Fruit fly (Drosophila melanogaster): ENCODE measurements around the gene CG5280.

Gene CG5280

DNA sequence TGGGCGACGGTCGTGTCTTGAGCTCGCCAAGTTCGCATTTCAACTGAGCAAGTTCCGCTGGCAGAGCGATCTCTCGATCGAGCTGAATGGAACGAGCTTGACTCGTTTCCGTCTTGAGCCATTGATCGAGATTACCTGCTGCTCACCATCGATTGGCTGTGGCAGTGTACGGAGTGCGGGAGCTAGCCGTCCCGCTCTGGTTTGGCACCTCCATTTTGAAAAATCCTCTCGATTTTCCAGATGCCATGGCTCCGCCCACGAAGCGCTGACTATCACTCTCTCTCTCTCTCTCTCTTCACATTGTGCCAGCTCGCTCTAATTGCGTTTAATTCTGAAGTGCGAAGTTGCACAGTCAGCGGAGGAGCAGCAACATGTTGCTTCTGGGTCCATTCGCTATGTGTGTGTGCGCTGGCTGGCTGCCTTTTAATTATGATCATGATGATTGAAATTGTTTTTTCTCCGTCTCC, 29.2 kb upstream of the CG5280 start, which contains the start of gene Doc2:
Gene Doc2, minus strand, starts transcription at position 51 of the 467 bp plus-strand sequence.
- no peak for TF ChIP-seq CG17801 (GFP tag; optimal IDR thresholded peaks at IDR 0.05; ENCODE audit: partially characterized antibody)

DNA sequence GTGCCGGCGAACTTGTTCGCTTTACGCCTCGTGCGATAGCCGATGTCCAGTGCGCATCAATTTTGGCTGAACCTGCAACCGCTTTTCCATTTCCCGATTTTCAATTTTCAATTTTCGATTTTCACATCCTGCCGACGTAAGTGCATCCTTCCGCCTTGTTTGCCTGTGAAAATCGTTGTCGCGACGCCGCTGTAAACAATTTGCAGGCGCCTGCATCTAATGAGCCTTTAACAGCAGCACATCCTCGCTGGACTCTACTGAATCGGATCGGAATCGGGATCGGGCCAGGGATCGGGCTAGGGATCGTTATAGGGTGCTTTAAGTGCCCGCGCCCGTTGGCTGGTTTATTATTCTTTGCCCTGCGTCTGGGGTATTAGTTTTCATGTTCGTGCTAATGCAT, 27.4 kb upstream of the CG5280 start:
- TF ChIP-seq CG17801 (GFP tag; optimal IDR thresholded peaks at IDR 0.05; ENCODE audit: partially characterized antibody): no peak

DNA sequence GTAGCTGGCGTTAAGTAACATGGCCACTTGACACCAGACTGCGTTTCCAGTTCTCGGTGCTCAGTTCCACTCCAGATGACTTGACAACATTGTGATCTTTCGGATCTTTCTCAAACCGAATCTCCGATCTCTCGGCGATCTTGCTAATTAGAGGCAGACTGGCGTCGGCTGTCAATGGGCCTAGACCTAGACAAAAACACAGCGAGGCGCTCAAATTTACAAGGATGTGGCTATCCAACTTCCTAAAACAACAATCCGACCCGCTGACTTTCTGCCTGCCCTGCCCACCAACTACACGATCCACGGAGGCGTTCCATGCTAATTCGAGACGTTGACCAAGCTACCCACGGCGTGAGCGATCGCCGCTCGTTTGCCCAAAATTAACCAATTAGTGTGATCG, 23.7 kb upstream of the CG5280 start:
- no peak for TF ChIP-seq CG17801 (GFP tag; optimal IDR thresholded peaks at IDR 0.05; ENCODE audit: partially characterized antibody)

DNA sequence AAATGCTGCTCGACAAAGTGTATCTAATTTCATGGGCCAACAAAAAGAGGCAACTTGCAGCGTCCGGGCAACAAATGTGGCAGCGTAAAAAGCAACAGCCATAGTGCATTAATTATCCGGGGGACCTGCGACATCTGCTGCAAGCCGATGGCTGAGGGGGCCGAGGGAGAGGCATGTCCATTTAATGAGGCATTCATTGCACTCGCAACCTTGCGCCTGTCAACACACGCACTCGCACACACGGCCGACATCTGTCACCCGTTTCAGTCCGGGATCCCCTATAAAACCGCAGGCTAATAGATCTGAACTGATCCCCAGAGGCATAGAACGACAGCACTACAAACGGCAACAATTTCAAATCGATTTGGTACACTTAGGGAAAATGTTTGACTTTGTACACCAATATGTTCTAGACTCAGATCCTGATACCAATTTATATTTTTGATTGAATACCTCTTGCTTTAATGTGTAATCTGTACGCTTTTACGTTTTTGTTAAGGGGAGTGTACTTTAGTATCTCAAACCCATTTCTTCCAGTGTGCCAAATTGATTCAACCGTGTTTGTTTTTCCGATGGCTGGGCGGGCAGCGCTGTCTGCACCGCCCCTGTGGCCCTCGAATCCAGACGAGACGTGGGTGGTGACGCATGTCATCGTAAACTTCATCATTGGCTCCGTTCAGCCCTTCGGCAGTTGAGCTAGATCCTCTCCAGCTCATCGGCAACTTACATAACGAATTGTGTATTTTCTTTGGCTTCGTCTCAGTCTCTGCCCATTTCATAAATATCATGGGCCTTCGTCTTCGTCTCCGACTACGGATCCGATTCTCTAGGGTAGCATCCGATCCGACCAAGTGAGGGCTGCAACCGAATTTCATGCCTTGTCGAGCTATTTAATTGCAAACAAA, 21.7 kb upstream of the CG5280 start:
- TF ChIP-seq CG17801 (GFP tag; optimal IDR thresholded peaks at IDR 0.05; ENCODE audit: partially characterized antibody): no peak

DNA sequence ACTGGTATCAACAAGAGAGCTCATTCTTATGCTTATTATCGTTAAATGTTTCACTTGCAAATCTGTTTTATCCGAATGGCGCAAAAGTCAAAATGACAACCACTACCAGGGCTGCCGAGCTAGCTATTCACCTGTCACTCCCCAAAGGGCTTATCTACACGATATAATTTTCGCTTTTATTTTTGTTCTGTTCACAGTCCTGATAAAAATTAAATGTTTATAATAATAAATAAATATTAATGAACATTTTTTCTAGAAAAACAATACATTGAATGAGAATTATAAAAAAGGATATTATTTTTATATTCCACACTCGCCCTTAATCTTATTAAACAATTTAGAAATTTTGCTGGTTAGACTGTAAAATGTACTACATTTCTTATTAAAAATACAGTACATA, 19.7 kb upstream of the CG5280 start, which contains the start of gene CG5194:
Gene CG5194, minus strand, starts transcription at position 101 of the 400 bp plus-strand sequence.
- TF ChIP-seq CG17801 (GFP tag; optimal IDR thresholded peaks at IDR 0.05; ENCODE audit: partially characterized antibody): no peak

DNA sequence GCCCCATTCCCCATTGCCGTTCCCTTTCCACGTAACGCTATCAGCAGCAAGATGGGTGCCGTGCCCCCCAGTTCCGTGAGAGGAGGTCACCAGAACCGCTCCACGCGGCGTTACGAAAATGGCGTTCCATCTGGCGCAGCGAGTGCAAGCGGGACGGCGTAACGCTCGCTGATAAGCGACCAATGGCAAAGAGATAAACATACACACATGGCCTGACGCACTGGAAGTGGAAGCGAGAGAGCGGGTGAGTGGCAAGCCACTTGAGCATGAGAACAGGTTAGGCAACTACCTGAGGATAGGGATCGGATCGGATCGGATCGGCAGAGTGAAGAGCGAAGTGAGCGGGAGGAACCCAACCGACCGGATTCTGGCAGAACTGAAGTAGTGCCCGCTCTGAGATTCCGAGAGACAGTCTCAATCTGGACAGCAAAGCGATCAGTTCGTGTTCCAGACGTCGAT, 14.8 kb upstream of the CG5280 start, which contains the start of gene Doc3:
Gene Doc3, plus strand, starts transcription at position 409 of the 459 bp plus-strand sequence.
- no peak for TF ChIP-seq CG17801 (GFP tag; optimal IDR thresholded peaks at IDR 0.05; ENCODE audit: partially characterized antibody)

DNA sequence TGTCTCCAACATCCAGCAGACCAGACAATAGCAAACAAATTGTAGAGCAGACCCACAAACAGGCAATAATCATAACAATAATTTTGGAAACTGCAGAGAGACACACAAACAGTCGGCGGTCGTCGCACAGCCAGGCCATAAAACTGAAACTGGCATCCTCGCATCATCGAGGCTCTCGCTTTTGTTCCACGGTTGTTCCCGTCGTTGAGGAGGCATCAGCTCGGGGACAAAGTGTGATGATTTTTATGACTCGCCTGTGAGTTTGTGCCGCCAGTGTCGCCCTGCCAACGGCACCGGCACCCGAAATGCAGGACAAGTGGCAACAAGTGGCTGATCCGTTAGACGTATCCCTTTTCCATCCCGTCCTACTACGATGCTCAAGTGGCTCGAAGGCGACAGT, 13.3 kb upstream of the CG5280 start:
- TF ChIP-seq CG17801 (GFP tag; optimal IDR thresholded peaks at IDR 0.05; ENCODE audit: partially characterized antibody): no peak

DNA sequence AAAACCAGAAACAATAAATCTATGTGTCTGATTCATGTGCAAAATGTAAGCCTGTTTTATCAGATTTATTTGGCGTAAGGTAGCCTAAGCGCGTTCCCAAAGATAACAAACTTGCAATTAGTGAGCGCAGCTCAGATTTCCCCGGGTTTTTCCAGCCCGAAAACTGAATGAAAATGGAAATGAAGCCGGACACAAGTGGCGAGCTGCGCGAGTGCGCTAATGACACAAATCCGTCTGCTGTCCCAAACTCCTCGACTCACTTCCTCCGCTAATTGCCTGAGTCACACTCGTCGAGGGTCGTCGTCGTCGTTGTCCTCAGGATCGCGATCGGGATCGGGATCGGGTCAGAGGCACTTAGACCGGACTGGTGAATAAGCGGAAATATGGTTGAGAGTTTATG, 12.5 kb upstream of the CG5280 start:
- no peak for TF ChIP-seq CG17801 (GFP tag; optimal IDR thresholded peaks at IDR 0.05; ENCODE audit: partially characterized antibody)

DNA sequence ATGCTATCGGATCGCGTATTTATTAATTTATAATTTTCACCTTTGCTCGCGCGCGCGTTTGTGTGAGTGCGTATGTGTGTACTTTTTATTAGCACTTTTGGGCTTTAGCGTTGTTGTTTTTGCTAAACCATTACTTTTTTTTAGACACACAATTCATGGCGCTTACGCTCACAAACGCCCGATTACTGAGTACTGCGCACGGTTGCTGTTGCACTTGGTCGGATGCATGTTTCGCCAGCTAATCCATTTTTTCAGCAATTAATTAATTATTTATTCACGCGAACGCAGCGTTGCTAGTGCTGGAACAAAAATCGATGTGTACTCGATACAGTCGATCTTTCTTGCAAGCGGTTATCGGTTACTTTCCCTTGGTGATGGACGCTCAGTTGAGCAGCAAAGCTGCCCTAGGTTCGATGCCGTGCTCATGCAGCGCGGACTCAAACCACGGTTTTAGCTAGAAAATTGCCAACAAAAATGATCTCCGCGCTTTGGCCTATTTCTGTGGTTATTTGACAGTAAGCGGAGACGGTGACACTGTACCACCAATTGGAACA, 7.7 kb upstream of the CG5280 start, which contains the start of the genes smg and CG5087:
Gene smg, minus strand, starts transcription at position 304 of the 554 bp plus-strand sequence.
Gene CG5087, plus strand, starts transcription at position 499 of the 554 bp plus-strand sequence.
- peak; percentile 43 for TF ChIP-seq CG17801 (GFP tag; optimal IDR thresholded peaks at IDR 0.05; ENCODE audit: partially characterized antibody)

DNA sequence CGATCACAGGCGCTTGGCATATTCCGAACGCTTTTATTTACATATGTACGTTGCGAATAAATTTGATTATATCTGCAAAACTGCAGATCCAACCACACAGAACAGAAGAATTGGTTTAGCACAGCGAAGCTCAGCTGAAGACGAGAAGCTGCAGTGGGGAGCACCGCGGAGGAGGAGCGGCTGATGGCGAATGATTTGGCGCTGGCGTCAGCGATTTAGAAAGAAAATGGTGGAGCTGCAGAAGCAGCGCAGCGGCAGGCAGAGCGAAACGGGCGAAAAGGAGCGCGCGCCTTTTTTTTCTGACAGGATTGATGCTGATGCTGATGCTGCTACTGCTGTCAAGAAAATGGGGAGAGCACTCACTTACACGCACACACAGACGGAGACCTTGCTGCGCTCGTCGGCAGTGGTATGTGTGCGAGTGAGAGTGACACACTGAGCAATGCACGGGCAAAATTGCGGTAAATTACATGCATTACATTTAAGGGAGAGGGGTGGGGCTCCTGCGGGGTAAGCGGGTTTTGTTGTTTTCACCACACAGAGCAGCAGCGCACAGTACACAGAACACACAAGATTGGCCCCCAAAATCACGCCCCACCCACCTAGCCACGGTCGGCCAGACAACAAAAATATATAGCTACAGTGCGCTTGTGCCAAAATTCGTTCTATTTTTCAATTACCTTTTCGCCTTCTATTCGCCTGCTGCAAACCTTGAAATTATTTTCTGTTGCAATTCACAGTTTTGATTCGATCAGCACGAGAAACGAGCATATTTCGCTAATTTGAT, 7.1 kb upstream of the CG5280 start:
- TF ChIP-seq CG17801 (GFP tag; optimal IDR thresholded peaks at IDR 0.05; ENCODE audit: partially characterized antibody): no peak

DNA sequence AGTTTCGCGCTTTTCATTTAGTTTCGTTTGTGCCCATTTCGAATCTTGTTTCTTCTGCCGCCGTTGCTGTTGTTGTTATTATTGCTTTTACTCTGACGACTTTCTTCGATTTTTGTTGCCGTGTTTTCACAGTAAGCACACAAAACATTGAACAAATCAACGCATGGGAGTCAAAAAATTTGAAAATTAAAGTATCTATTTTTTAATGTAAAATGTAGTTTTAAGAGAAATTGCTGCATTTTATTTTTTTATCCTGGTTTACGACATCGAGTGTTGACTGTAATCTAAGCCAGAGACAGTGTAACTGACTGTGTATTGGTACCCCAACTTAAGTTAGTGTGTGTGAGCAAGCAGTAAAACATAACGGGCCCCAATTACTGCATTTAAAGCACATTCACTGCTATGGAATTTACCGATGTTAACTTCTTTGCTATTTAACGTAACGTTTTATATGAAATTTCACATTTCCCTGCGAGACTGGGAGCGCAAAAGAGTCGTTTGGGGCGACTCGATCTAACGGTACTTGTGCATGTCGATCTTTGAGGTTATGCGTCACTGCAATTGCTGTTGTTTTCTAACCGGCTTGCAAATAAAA, 6.2 kb upstream of the CG5280 start:
- TF ChIP-seq CG17801 (GFP tag; optimal IDR thresholded peaks at IDR 0.05; ENCODE audit: partially characterized antibody): peak; percentile 97

DNA sequence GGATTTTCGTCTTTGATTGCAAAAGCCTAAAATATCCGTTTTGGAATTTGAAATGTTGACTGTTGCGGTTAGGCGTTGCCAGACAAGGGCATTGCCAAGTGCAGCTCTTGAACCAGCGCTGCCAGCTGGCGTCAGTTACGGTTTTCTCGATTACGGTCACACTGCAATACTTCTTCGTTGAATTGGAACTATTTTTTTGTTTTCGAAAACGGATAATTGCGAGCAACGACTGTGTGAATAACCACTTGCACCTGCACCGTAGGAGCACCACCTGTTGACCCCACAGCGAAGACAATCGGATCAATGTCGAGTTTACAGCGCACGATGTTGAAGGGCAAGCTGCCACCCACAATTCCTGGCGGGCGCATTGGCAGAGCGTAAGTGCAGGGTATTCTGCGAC, 3.4 kb downstream of the CG5280 start, which contains the start of gene CG5068:
Gene CG5068, plus strand, starts transcription at position 129 of the 400 bp plus-strand sequence.
- no peak for TF ChIP-seq CG17801 (GFP tag; optimal IDR thresholded peaks at IDR 0.05; ENCODE audit: partially characterized antibody)

DNA sequence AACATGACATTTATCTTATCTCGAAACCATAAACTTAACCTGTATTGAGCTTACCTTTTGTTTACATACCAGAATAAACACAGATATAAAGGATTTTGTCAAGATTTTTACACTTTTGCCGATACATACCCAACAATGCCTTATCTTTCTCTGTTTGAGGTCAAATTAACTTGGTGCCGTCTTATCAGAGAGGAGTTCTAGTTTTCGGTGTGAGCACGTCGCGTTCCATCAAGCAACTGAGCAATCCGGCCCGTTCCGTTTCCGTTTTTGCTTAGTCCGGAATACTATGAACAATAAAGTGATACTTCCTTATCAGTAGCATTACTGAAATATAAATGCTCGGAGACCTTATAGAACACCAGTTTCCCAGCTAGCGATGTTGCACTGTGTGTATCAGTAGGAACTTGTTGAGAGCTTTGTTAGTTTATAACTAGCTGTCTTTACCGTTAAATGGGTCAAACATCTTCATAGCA, 4.1 kb downstream of the CG5280 start, which contains the start of gene Galk:
Gene Galk, minus strand, starts transcription at position 244 of the 473 bp plus-strand sequence.
- TF ChIP-seq CG17801 (GFP tag; optimal IDR thresholded peaks at IDR 0.05; ENCODE audit: partially characterized antibody): peak; percentile 38
